Fruit fly (Drosophila melanogaster) whole organism, embryonic: Measurements from ENCODE around the gene Rpn1.

ENCODE experiments used
- CG10147 ChIP-seq: fragments of 200-800 bp; sonication (Bioruptor generic); optimal IDR thresholded peaks from 2 replicates; lab custom pipeline; 2019; ENCODE audit warnings: missing biosample characterization, mild to moderate bottlenecking, missing genetic modification characterization, moderate library complexity
- CG10209 ChIP-seq: fragments of 200-800 bp; sonication (Bioruptor generic); optimal IDR thresholded peaks from 3 replicates; lab custom pipeline; 2017; ENCODE audit warnings: missing biosample characterization, mild to moderate bottlenecking, missing genetic modification characterization, missing genetic modification reagents
- CG1024 ChIP-seq: fragments of 200-800 bp; sonication (Bioruptor generic); IDR thresholded peaks from 2 replicates; pipeline ENCODE4 v1.3.6; 2022; ENCODE audit warnings: missing biosample characterization, missing genetic modification characterization
- CG10543 ChIP-seq: fragments of 200-800 bp; sonication (Bioruptor generic); optimal IDR thresholded peaks from 3 replicates; lab custom pipeline; 2017; ENCODE audit warnings: missing biosample characterization, mild to moderate bottlenecking, missing genetic modification characterization, moderate library complexity
- CG12104 ChIP-seq: fragments of 200-800 bp; sonication (Bioruptor generic); optimal IDR thresholded peaks from 3 replicates; lab custom pipeline; 2016; ENCODE audit warnings: missing biosample characterization, missing genetic modification characterization
- CG12219 ChIP-seq: fragments of 200-800 bp; sonication (Bioruptor generic); optimal IDR thresholded peaks from 3 replicates; lab custom pipeline; 2018; ENCODE audit warnings: missing biosample characterization, mild to moderate bottlenecking, missing genetic modification characterization
- CG13894 ChIP-seq: fragments of 200-800 bp; sonication (Bioruptor generic); optimal IDR thresholded peaks from 3 replicates; lab custom pipeline; 2018; ENCODE audit warnings: missing biosample characterization, mild to moderate bottlenecking, missing genetic modification characterization, moderate library complexity
- CG15073 ChIP-seq: fragments of 200-800 bp; sonication (Bioruptor generic); optimal IDR thresholded peaks from 2 replicates; lab custom pipeline; 2016; ENCODE audit warnings: missing biosample characterization, missing genetic modification characterization
- CG16815 ChIP-seq: fragments of 200-800 bp; sonication (Bioruptor generic); optimal IDR thresholded peaks from 3 replicates; lab custom pipeline; 2017; ENCODE audit warnings: missing biosample characterization, mild to moderate bottlenecking, missing genetic modification characterization
- CG17359 ChIP-seq: fragments of 200-800 bp; sonication (Bioruptor generic); optimal IDR thresholded peaks from 3 replicates; lab custom pipeline; 2018; ENCODE audit warnings: missing biosample characterization, mild to moderate bottlenecking, missing genetic modification characterization, moderate library complexity
- CG1832 ChIP-seq: fragments of 200-800 bp; sonication (Bioruptor generic); optimal IDR thresholded peaks from 2 replicates; lab custom pipeline; 2017; ENCODE audit warnings: missing biosample characterization, mild to moderate bottlenecking, missing genetic modification characterization, inconsistent platforms
- CG18476 ChIP-seq: fragments of 200-800 bp; sonication (Bioruptor generic); optimal IDR thresholded peaks from 2 replicates; lab custom pipeline; 2016; ENCODE audit warnings: missing biosample characterization, mild to moderate bottlenecking, missing genetic modification characterization
- CG2116 ChIP-seq: fragments of 200-800 bp; sonication (Bioruptor generic); optimal IDR thresholded peaks from 3 replicates; lab custom pipeline; 2018; ENCODE audit warnings: missing biosample characterization, mild to moderate bottlenecking, missing genetic modification characterization
- CG2889 ChIP-seq: fragments of 200-800 bp; sonication (Bioruptor generic); IDR thresholded peaks from 3 replicates; pipeline ENCODE4 v1.3.6; 2022; ENCODE audit warnings: missing biosample characterization, missing genetic modification characterization
- CG32767 ChIP-seq: fragments of 200-800 bp; sonication (Bioruptor generic); IDR thresholded peaks from 2 replicates; pipeline ENCODE4 v1.3.6; 2022; ENCODE audit warnings: missing biosample characterization, missing genetic modification characterization
- CG3407 ChIP-seq: fragments of 200-800 bp; sonication (Bioruptor generic); optimal IDR thresholded peaks from 2 replicates; lab custom pipeline; 2018; ENCODE audit warnings: missing biosample characterization, mild to moderate bottlenecking, missing genetic modification characterization
- CG4328 ChIP-seq: fragments of 200-800 bp; sonication (Bioruptor generic); optimal IDR thresholded peaks from 3 replicates; lab custom pipeline; 2017; ENCODE audit warnings: missing biosample characterization, missing genetic modification reagents, missing genetic modification characterization
- CG7556 ChIP-seq: fragments of 200-800 bp; sonication (Bioruptor generic); optimal IDR thresholded peaks from 2 replicates; lab custom pipeline; 2017; ENCODE audit warnings: missing biosample characterization, mild to moderate bottlenecking, missing genetic modification characterization
- CG7987 ChIP-seq: fragments of 200-800 bp; sonication (Bioruptor generic); optimal IDR thresholded peaks from 2 replicates; lab custom pipeline; 2018; ENCODE audit warnings: missing biosample characterization, mild to moderate bottlenecking, missing genetic modification characterization, moderate library complexity
- CG8359 ChIP-seq: fragments of 200-800 bp; sonication (Bioruptor generic); optimal IDR thresholded peaks from 2 replicates; lab custom pipeline; 2017; ENCODE audit warnings: missing biosample characterization, mild to moderate bottlenecking, missing genetic modification characterization, borderline replicate concordance
- CG9609 ChIP-seq: fragments of 200-800 bp; sonication (Bioruptor generic); optimal IDR thresholded peaks from 3 replicates; lab custom pipeline; 2016; ENCODE audit warnings: missing biosample characterization, missing genetic modification characterization
- CG9932 ChIP-seq: fragments of 200-800 bp; sonication (Bioruptor generic); IDR thresholded peaks from 2 replicates; pipeline ENCODE4 v1.3.6; 2022; ENCODE audit warnings: missing biosample characterization, missing genetic modification characterization
- CHES-1-like ChIP-seq: fragments of 200-800 bp; sonication (Bioruptor generic); optimal IDR thresholded peaks from 2 replicates; lab custom pipeline; 2016; ENCODE audit warnings: missing biosample characterization, missing genetic modification characterization
- CkIIα-i1 ChIP-seq: fragments of 200-800 bp; sonication (Bioruptor generic); IDR thresholded peaks from 2 replicates; pipeline ENCODE4 v1.3.6; 2022; ENCODE audit warnings: missing biosample characterization, missing genetic modification characterization
- CrebB ChIP-seq: fragments of 200-800 bp; sonication (Bioruptor generic); optimal IDR thresholded peaks from 3 replicates; lab custom pipeline; 2018; ENCODE audit warnings: missing biosample characterization, mild to moderate bottlenecking, missing genetic modification characterization
- E2f1 ChIP-seq: fragments of 200-800 bp; sonication (Bioruptor generic); IDR thresholded peaks from 2 replicates; pipeline ENCODE4 v1.3.6; 2022; ENCODE audit warnings: missing biosample characterization, missing genetic modification characterization
- Fer3 ChIP-seq: fragments of 200-800 bp; sonication (Bioruptor generic); optimal IDR thresholded peaks from 2 replicates; lab custom pipeline; 2018; ENCODE audit warnings: missing biosample characterization, mild to moderate bottlenecking, missing genetic modification characterization, moderate library complexity
- Lhr ChIP-seq: fragments of 200-800 bp; sonication (Bioruptor generic); optimal IDR thresholded peaks from 3 replicates; lab custom pipeline; 2017; ENCODE audit warnings: mild to moderate bottlenecking, missing biosample characterization, missing genetic modification reagents, missing genetic modification characterization
- MBD-R2 ChIP-seq: fragments of 200-800 bp; sonication (Bioruptor generic); IDR thresholded peaks from 2 replicates; pipeline ENCODE4 v1.3.6; 2022; ENCODE audit warnings: missing biosample characterization, missing genetic modification characterization
- Oaz ChIP-seq: fragments of 200-800 bp; sonication (Bioruptor generic); IDR thresholded peaks from 2 replicates; pipeline ENCODE4 v1.3.6; 2022; ENCODE audit warnings: missing biosample characterization, missing genetic modification characterization
- PHDP ChIP-seq: fragments of 200-800 bp; sonication (Bioruptor generic); optimal IDR thresholded peaks from 3 replicates; lab custom pipeline; 2018; ENCODE audit warnings: missing biosample characterization, mild to moderate bottlenecking, missing genetic modification characterization, moderate library complexity
- Sin3A ChIP-seq: fragments of >200 bp; optimal IDR thresholded peaks from 2 replicates; lab custom pipeline; 2018
- Spps ChIP-seq: fragments of 200-800 bp; sonication (Bioruptor generic); optimal IDR thresholded peaks from 2 replicates; lab custom pipeline; 2018; ENCODE audit warnings: missing biosample characterization, mild to moderate bottlenecking, missing genetic modification characterization
- dan ChIP-seq: fragments of 200-800 bp; sonication (Bioruptor generic); IDR thresholded peaks from 2 replicates; pipeline ENCODE4 v1.3.6; 2022; ENCODE audit warnings: missing biosample characterization, missing genetic modification characterization
- ewg ChIP-seq: fragments of 200-800 bp; sonication (Bioruptor generic); optimal IDR thresholded peaks from 3 replicates; lab custom pipeline; 2017; ENCODE audit warnings: mild to moderate bottlenecking, missing biosample characterization, missing genetic modification reagents, missing genetic modification characterization
- fd96Cb ChIP-seq: fragments of 200-800 bp; sonication (Bioruptor generic); optimal IDR thresholded peaks from 2 replicates; lab custom pipeline; 2018; ENCODE audit warnings: missing biosample characterization, mild to moderate bottlenecking, missing genetic modification characterization, moderate library complexity
- h ChIP-seq: fragments of >200 bp; optimal IDR thresholded peaks from 2 replicates; lab custom pipeline; 2017
- lbe ChIP-seq: fragments of 200-800 bp; sonication (Bioruptor generic); optimal IDR thresholded peaks from 2 replicates; lab custom pipeline; 2016; ENCODE audit warnings: missing biosample characterization, mild to moderate bottlenecking, missing genetic modification characterization
- lov ChIP-seq, 2 experiments: fragments of 200-800 bp in 1 of 2; fragments of >200 bp in 1 of 2; sonication (Bioruptor generic) in 1 of 2; IDR thresholded peaks in 1 of 2; optimal IDR thresholded peaks in 1 of 2; 2 replicates in 1 of 2; 3 replicates in 1 of 2; pipeline versions ENCODE4 v1.3.6 to Lab custom; 2017 to 2022; ENCODE audit warnings: missing biosample characterization in 1 of 2, missing genetic modification characterization in 1 of 2
- mld ChIP-seq: fragments of 200-800 bp; sonication (Bioruptor generic); IDR thresholded peaks from 3 replicates; pipeline ENCODE4 v1.3.6; 2022; ENCODE audit warnings: missing biosample characterization, missing genetic modification characterization; ENCODE audit not compliant: partially characterized antibody
- p53 ChIP-seq: fragments of 200-800 bp; sonication (Bioruptor generic); optimal IDR thresholded peaks from 2 replicates; lab custom pipeline; 2016; ENCODE audit warnings: missing biosample characterization, missing genetic modification characterization
- pb ChIP-seq: fragments of 200-800 bp; sonication (Bioruptor generic); optimal IDR thresholded peaks from 3 replicates; lab custom pipeline; 2016; ENCODE audit warnings: missing biosample characterization, missing genetic modification characterization
- pum ChIP-seq: fragments of 200-800 bp; sonication (Bioruptor generic); optimal IDR thresholded peaks from 2 replicates; lab custom pipeline; 2016; ENCODE audit warnings: missing biosample characterization, missing genetic modification characterization
- row ChIP-seq: fragments of 200-800 bp; sonication (Bioruptor generic); IDR thresholded peaks from 3 replicates; pipeline ENCODE4 v1.3.6; 2022; ENCODE audit warnings: missing biosample characterization, missing genetic modification characterization
- sens-2 ChIP-seq: fragments of 200-800 bp; sonication (Bioruptor generic); IDR thresholded peaks from 2 replicates; pipeline ENCODE4 v1.3.6; 2022; ENCODE audit warnings: missing biosample characterization, missing genetic modification characterization
- twi ChIP-seq: fragments of 200-800 bp; optimal IDR thresholded peaks from 2 replicates; lab custom pipeline; 2019; ENCODE audit warnings: missing biosample characterization, mild to moderate bottlenecking, missing genetic modification characterization, moderate library complexity
- wdn ChIP-seq: fragments of 200-800 bp; sonication (Bioruptor generic); IDR thresholded peaks from 2 replicates; pipeline ENCODE4 v1.3.6; 2022; ENCODE audit warnings: missing biosample characterization, missing genetic modification characterization
- wor ChIP-seq: fragments of 200-800 bp; sonication (Bioruptor generic); IDR thresholded peaks from 2 replicates; pipeline ENCODE4 v1.3.6; 2022; ENCODE audit warnings: missing biosample characterization, missing genetic modification characterization
- yki ChIP-seq: fragments of >200 bp; optimal IDR thresholded peaks from 3 replicates; lab custom pipeline; 2018

Gene Rpn1

dm6 chr3L:19902560-19903399 lies 12.1 kb upstream of the Rpn1 start (continued):
- TF ChIP-seq twi (tag; lab: Kevin White, UChicago) (peak; percentile 79), lov (optimal IDR thresholded peaks at IDR 0.05; lab: Kevin White, UChicago) (no peak), lov (GFP tag; IDR thresholded peaks at IDR 0.05; lab: Robert Waterston, UW) (peak; percentile 90), CG10209 (GFP tag; lab: Kevin White, UChicago) (peak; percentile 94), pum (GFP tag; lab: Kevin White, UChicago) (peak; percentile 87), row (GFP tag; lab: Robert Waterston, UW) (peak; percentile 97), wdn (peak; percentile 94), Lhr (GFP tag; lab: Kevin White, UChicago) (peak; percentile 61), CrebB (tag; lab: Kevin White, UChicago) (peak; percentile 95), CG12104 (GFP tag; lab: Kevin White, UChicago) (peak; percentile 91), h (lab: Kevin White, UChicago) (no peak), Fer3 (tag; lab: Kevin White, UChicago) (peak; percentile 95), Sin3A (lab: Kevin White, UChicago) (no peak), CG17359 (tag; lab: Kevin White, UChicago) (peak; percentile 96), CHES-1-like (GFP tag; lab: Kevin White, UChicago) (peak; percentile 97), fd96Cb (tag; lab: Kevin White, UChicago) (peak; percentile 87), yki (no peak), dan (no peak), CG15073 (GFP tag; lab: Kevin White, UChicago) (peak; percentile 70), Spps (tag; lab: Kevin White, UChicago) (peak; percentile 64), CG10147 (GFP tag; lab: Kevin White, UChicago) (peak; percentile 92), CG12219 (GFP tag; lab: Kevin White, UChicago) (peak; percentile 96), CG8359 (peak; percentile 62), CG7556 (peak; percentile 93), CG9932 (peak; percentile 97), CG1024 (GFP tag; lab: Robert Waterston, UW) (peak; percentile 54; the same call in 1 of the 2 replicates), CG2889 (GFP tag; lab: Robert Waterston, UW) (peak; percentile 94), p53 (GFP tag; lab: Kevin White, UChicago) (peak; percentile 83), MBD-R2 (peak; percentile 96), CG3407 (GFP tag; lab: Kevin White, UChicago) (peak; percentile 85), CG2116 (GFP tag; lab: Kevin White, UChicago) (peak; percentile 70), CG1832 (GFP tag; lab: Kevin White, UChicago) (no peak), CG7987 (GFP tag; lab: Kevin White, UChicago) (peak; percentile 80), ewg (GFP tag; lab: Kevin White, UChicago) (peak; percentile 84), PHDP (tag; lab: Kevin White, UChicago) (peak; percentile 95), mld (GFP tag; lab: Robert Waterston, UW) (no peak), CkIIα-i1 (peak; percentile 89; the same call in 1 of the 2 replicates), CG18476 (peak; percentile 78), CG13894 (peak; percentile 87), CG4328 (GFP tag; lab: Kevin White, UChicago) (peak; percentile 53), CG16815 (peak; percentile 86), E2f1 (GFP tag; lab: Robert Waterston, UW) (peak; percentile 91), lbe (GFP tag; lab: Kevin White, UChicago) (peak; percentile 97), Oaz (GFP tag; lab: Robert Waterston, UW) (peak; percentile 89), CG9609 (GFP tag; lab: Kevin White, UChicago) (peak; percentile 94), CG10543 (peak; percentile 60), pb (GFP tag; lab: Kevin White, UChicago) (peak; percentile 94), CG32767 (GFP tag; lab: Robert Waterston, UW) (peak; percentile 93), sens-2 (GFP tag; lab: Robert Waterston, UW) (peak; percentile 90), wor (GFP tag; lab: Robert Waterston, UW) (peak; percentile 89)
